Fruit fly (Drosophila melanogaster) whole organism, embryonic: ENCODE data around the gene Pa1.

Experiments used
- CG2202 ChIP-seq: fragments of 200-800 bp; sonication (Bioruptor generic); optimal IDR thresholded peaks from 2 replicates; lab custom pipeline; 2018; ENCODE audit warnings: missing biosample characterization, mild to moderate bottlenecking, missing genetic modification characterization
- CG32772 ChIP-seq: fragments of 200-800 bp; sonication (Bioruptor generic); IDR thresholded peaks from 2 replicates; pipeline ENCODE4 v1.3.6; 2022; ENCODE audit warnings: missing biosample characterization, missing genetic modification characterization
- CG7271 ChIP-seq: fragments of 200-800 bp; sonication (Bioruptor generic); optimal IDR thresholded peaks from 2 replicates; lab custom pipeline; 2018; ENCODE audit warnings: missing biosample characterization, mild to moderate bottlenecking, missing genetic modification characterization, moderate library complexity
- Doc3 ChIP-seq: fragments of 200-800 bp; sonication (Bioruptor generic); IDR thresholded peaks from 3 replicates; pipeline ENCODE4 v1.3.6; 2022; ENCODE audit warnings: missing biosample characterization, missing genetic modification characterization; ENCODE audit not compliant: partially characterized antibody
- Dref ChIP-seq: fragments of 200-800 bp; sonication (Bioruptor generic); IDR thresholded peaks from 2 replicates; pipeline ENCODE4 v1.3.6; 2022; ENCODE audit warnings: missing biosample characterization, missing genetic modification characterization
- ara ChIP-seq: fragments of 200-800 bp; sonication (Bioruptor generic); IDR thresholded peaks from 2 replicates; pipeline ENCODE4 v1.3.6; 2022; ENCODE audit warnings: missing biosample characterization, missing genetic modification characterization
- org-1 ChIP-seq: fragments of 200-800 bp; sonication (Bioruptor generic); optimal IDR thresholded peaks from 2 replicates; lab custom pipeline; 2017; ENCODE audit warnings: missing biosample characterization, missing genetic modification characterization
- p53 ChIP-seq: fragments of 200-800 bp; sonication (Bioruptor generic); optimal IDR thresholded peaks from 2 replicates; lab custom pipeline; 2016; ENCODE audit warnings: missing biosample characterization, missing genetic modification characterization

DNA sequence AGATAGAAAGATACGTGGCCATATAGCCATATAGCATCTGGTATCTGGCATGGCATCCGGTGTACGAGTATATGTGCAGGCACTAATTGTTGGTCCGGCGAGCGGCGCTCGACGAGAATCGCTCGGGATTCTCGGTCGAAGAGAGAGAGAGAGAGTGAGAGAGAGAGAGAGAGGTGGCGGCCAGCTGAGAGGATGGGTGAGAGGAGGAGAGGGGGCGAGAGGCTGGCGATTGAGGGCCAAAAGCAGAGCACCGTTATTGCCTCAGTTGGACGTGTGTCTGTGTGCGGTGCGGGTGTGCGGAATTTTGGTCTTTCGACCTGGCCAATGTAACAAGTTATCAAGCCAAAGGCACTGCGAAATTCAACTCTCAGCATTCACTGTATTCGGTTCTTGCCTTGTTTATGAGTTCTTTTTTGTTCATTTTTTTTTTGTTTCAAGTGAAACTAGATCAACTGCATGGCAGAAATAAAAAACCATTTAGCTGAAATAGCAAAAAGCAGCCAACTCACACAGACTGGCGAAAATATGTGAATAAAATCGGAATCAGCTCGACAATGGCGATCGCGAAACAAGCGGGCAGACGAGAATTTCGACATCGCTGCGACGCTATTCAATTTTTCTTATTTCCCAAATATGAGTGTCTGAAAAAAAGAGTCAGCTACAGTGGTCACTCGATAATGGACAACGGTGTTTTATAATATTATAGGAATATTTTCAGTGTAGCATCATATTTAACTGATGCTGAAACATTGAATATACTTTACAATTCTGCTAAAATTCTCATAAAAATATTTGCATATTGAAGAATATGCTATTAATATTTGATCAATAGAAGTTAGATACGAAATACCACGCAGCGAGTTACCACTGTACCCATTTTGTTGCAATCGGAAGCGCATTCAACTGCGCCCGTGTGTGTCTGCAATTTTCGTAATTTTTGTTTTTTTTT, 14.0 kb downstream of the Pa1 start:
- TF ChIP-seq CG2202 (tag; lab: Kevin White, UChicago): no peak
- no peak for TF ChIP-seq Doc3 (GFP tag; lab: Robert Waterston, UW)
- no peak for TF ChIP-seq p53
- no peak for TF ChIP-seq org-1 (GFP tag; lab: Kevin White, UChicago)
- TF ChIP-seq ara: no peak
- TF ChIP-seq CG7271: no peak
- TF ChIP-seq Dref: no peak
- no peak for TF ChIP-seq CG32772 (GFP tag; lab: Robert Waterston, UW)
